Worm (Caenorhabditis elegans): ENCODE measurements around the gene srlf-12.

- TF ChIP-seq sma-9 (GFP tag; optimal IDR thresholded peaks at IDR 0.05) (no peak), sma-9 (tag; optimal IDR thresholded peaks at IDR 0.05) (no peak), lin-39 (tag; optimal IDR thresholded peaks at IDR 0.05) (no peak), crh-2 (tag; optimal IDR thresholded peaks at IDR 0.05) (no peak), unc-62 (GFP tag; optimal IDR thresholded peaks at IDR 0.05) (no peak), mab-5 (tag; optimal IDR thresholded peaks at IDR 0.05) (no peak), nhr-11 (tag; optimal IDR thresholded peaks at IDR 0.05) (no peak), gmeb-1 (tag; optimal IDR thresholded peaks at IDR 0.05) (no peak), nhr-12 (tag; optimal IDR thresholded peaks at IDR 0.05) (no peak), lin-11 (tag; optimal IDR thresholded peaks at IDR 0.05) (no peak)
These were observed 7.6 kb downstream of the srlf-12 start, which contains the start of gene F13E9.5 for ce11 chrIV:10884263-10884662.

All from whole organism, L2 larva.